Fruit fly (Drosophila melanogaster): ENCODE measurements around the gene CG17991.
A peak's percentile ranks its signal among the peaks of the same experiment; 100 is the strongest.

Gene CG17991

DNA sequence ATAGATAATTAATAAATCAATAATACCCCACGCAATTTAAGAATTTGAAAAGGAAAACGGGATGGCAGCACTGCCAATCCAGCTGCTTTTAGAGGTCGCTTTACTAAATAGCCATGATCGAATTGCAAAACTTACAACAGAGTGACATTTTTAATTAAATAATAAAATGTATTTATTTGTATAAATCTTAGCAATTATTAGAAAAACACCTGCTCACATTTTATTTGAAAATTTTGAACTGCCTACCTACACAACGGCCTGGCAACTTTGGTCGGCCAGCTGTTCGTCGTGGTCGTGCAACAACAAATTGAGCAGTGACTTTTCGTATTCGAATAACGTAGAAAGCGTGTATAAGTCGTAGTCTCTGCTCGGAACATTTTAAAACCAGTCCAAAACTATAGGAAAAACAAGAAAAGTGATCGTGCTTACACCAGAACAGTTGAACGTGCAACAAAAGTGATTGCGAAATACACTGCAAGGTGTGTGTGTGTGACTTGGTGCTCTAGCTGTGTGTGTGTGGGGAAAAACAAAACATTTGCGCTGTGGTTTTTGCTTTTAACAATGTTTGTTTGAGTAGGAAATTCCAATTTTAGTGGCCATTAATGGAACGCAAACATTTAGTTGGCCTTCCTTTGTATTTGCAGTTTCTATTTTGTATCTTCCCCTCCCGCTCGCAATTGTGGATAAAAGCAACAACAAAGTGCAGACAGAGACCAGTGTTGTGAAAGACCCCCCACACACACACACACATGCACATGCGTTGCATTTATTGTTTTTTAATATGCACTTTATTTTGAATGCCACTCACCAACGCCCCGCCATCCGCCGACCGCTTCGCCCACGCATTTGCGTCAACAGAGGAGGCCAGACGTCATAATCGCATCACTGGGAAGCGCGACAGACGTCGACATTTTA is 33.7 kb downstream of the CG17991 start, which contains the start of gene CG5938 (continued):
- peak; percentile 9 for TF ChIP-seq CG9817 (tag; optimal IDR thresholded peaks at IDR 0.05)
- no peak for TF ChIP-seq Elba2 (GFP tag; optimal IDR thresholded peaks at IDR 0.05)
- no peak for TF ChIP-seq CG3838 (GFP tag; optimal IDR thresholded peaks at IDR 0.05)
- no peak for TF ChIP-seq schlank (tag; optimal IDR thresholded peaks at IDR 0.05)
- TF ChIP-seq Dbx (GFP tag; IDR thresholded peaks at IDR 0.05), result 0 out of 3 replicates have a peak, but pooled peaks have one; percentile 27
- TF ChIP-seq HmgZ (tag; optimal IDR thresholded peaks at IDR 0.05), result peak; percentile 55
- no peak for TF ChIP-seq CG4282 (GFP tag; optimal IDR thresholded peaks at IDR 0.05)
- TF ChIP-seq bab2 (GFP tag; optimal IDR thresholded peaks at IDR 0.05), result no peak
- no peak for TF ChIP-seq yki (optimal IDR thresholded peaks at IDR 0.05)
- TF ChIP-seq CG18764 (GFP tag; optimal IDR thresholded peaks at IDR 0.05), result peak; percentile 23
- TF ChIP-seq CG5953 (GFP tag; IDR thresholded peaks at IDR 0.05), result no peak
- TF ChIP-seq Hr51 (GFP tag; optimal IDR thresholded peaks at IDR 0.05), result peak in 1 of 2 experiments; percentile 29
- no peak for TF ChIP-seq Taf1 (GFP tag; IDR thresholded peaks at IDR 0.05)
- TF ChIP-seq esg (GFP tag; conservative IDR thresholded peaks at IDR 0.05), result 0 out of 2 replicates have a peak, but pooled peaks have one; percentile 23
- TF ChIP-seq ham (GFP tag; IDR thresholded peaks at IDR 0.05), result no peak
- TF ChIP-seq lov (optimal IDR thresholded peaks at IDR 0.05), result no peak
- TF ChIP-seq lov (GFP tag; IDR thresholded peaks at IDR 0.05), result no peak
- peak; percentile 56 for TF ChIP-seq CG17829 (tag; optimal IDR thresholded peaks at IDR 0.05)
- TF ChIP-seq nau (GFP tag; optimal IDR thresholded peaks at IDR 0.05), result no peak
- TF ChIP-seq Hr3 (GFP tag; optimal IDR thresholded peaks at IDR 0.05), result peak; percentile 24
- peak; percentile 30; the same call in 1 of the 3 replicates for TF ChIP-seq CG34422 (GFP tag; IDR thresholded peaks at IDR 0.05)
- TF ChIP-seq H15 (GFP tag; IDR thresholded peaks at IDR 0.05), result no peak
- TF ChIP-seq CG32772 (GFP tag; IDR thresholded peaks at IDR 0.05), result no peak
- TF ChIP-seq ttk (GFP tag; IDR thresholded peaks at IDR 0.05), result 0 out of 2 replicates have a peak, but pooled peaks have one; percentile 25
- no peak for TF ChIP-seq CG11560 (tag; IDR thresholded peaks at IDR 0.05)
- no peak for TF ChIP-seq Spps (tag; optimal IDR thresholded peaks at IDR 0.05)
- TF ChIP-seq psq (GFP tag; optimal IDR thresholded peaks at IDR 0.05), result no peak
- no peak for TF ChIP-seq sd (tag; optimal IDR thresholded peaks at IDR 0.05)
- TF ChIP-seq her (GFP tag; optimal IDR thresholded peaks at IDR 0.05), result no peak
- peak; percentile 47 for TF ChIP-seq NfI (GFP tag; optimal IDR thresholded peaks at IDR 0.05)
- TF ChIP-seq CG10654 (GFP tag; optimal IDR thresholded peaks at IDR 0.05), result peak; percentile 0
- TF ChIP-seq Dll (GFP tag; IDR thresholded peaks at IDR 0.05; ENCODE audit: partially characterized antibody), result 0 out of 4 replicates have a peak, but pooled peaks have one; percentile 21
- TF ChIP-seq hb (GFP tag; IDR thresholded peaks at IDR 0.05; ENCODE audit: partially characterized antibody), result no peak
- peak; percentile 90; the same call in 3 of the 4 replicates for TF ChIP-seq chinmo (GFP tag; IDR thresholded peaks at IDR 0.05; ENCODE audit: partially characterized antibody)
- TF ChIP-seq CG33557 (GFP tag; optimal IDR thresholded peaks at IDR 0.05), result no peak
- peak; percentile 32; the same call in 1 of the 2 replicates for TF ChIP-seq slbo (GFP tag; IDR thresholded peaks at IDR 0.05)
- TF ChIP-seq ase (GFP tag; IDR thresholded peaks at IDR 0.05), result no peak
- no peak for TF ChIP-seq fu2 (GFP tag; optimal IDR thresholded peaks at IDR 0.05)
- peak; percentile 41; the same call in 1 of the 2 replicates for TF ChIP-seq CG32532 (GFP tag; IDR thresholded peaks at IDR 0.05)
- no peak for TF ChIP-seq Lpt (GFP tag; optimal IDR thresholded peaks at IDR 0.05)
- no peak for TF ChIP-seq HLH54F (GFP tag; optimal IDR thresholded peaks at IDR 0.05)
- TF ChIP-seq Lhr (GFP tag; optimal IDR thresholded peaks at IDR 0.05), result no peak
- TF ChIP-seq zf30C (GFP tag; optimal IDR thresholded peaks at IDR 0.05), result no peak
- peak; percentile 75 for TF ChIP-seq E2f2 (GFP tag; IDR thresholded peaks at IDR 0.05)
- TF ChIP-seq Dip2 (GFP tag; IDR thresholded peaks at IDR 0.05), result no peak
- TF ChIP-seq mld (GFP tag; IDR thresholded peaks at IDR 0.05; ENCODE audit: partially characterized antibody), result no peak
- TF ChIP-seq CG15601 (tag; optimal IDR thresholded peaks at IDR 0.05), result peak; percentile 19
- TF ChIP-seq wor (GFP tag; IDR thresholded peaks at IDR 0.05), result no peak
- peak; percentile 73 for TF ChIP-seq crol (GFP tag; IDR thresholded peaks at IDR 0.05)
- no peak for TF ChIP-seq CG4404 (GFP tag; IDR thresholded peaks at IDR 0.05)
